Fruit fly (Drosophila melanogaster) whole organism, pupa: ENCODE measurements around the gene EMC2A.

Source experiments
- CG10348 ChIP-seq: fragments of 200-800 bp; sonication (Bioruptor generic); IDR thresholded peaks from 2 replicates; pipeline ENCODE4 v1.3.6; 2022; ENCODE audit warnings: missing biosample characterization, missing genetic modification characterization
- CG12605 ChIP-seq: fragments of 200-800 bp; sonication (Bioruptor generic); IDR thresholded peaks from 2 replicates; pipeline ENCODE4 v1.3.6; 2022; ENCODE audit warnings: missing biosample characterization, missing genetic modification characterization
- CG15710 ChIP-seq: fragments of 200-800 bp; sonication (Bioruptor generic); optimal IDR thresholded peaks from 2 replicates; lab custom pipeline; 2018; ENCODE audit warnings: missing biosample characterization, mild to moderate bottlenecking, missing genetic modification characterization, moderate library complexity
- CG17806 ChIP-seq: fragments of 200-800 bp; sonication (Bioruptor generic); optimal IDR thresholded peaks from 2 replicates; lab custom pipeline; 2018; ENCODE audit warnings: missing biosample characterization, mild to moderate bottlenecking, missing genetic modification characterization, moderate library complexity
- CG32121 ChIP-seq: fragments of 200-800 bp; sonication (Bioruptor generic); IDR thresholded peaks from 2 replicates; pipeline ENCODE4 v1.3.6; 2022; ENCODE audit warnings: missing biosample characterization, missing genetic modification characterization
- CG4496 ChIP-seq: fragments of 200-800 bp; sonication (Bioruptor generic); IDR thresholded peaks from 3 replicates; pipeline ENCODE4 v1.3.6; 2022; ENCODE audit warnings: missing biosample characterization, missing genetic modification characterization
- CG9948 ChIP-seq: fragments of 200-800 bp; sonication (Bioruptor generic); optimal IDR thresholded peaks from 2 replicates; lab custom pipeline; 2018; ENCODE audit warnings: missing biosample characterization, mild to moderate bottlenecking, missing genetic modification characterization, moderate library complexity
- D1 ChIP-seq: fragments of 200-800 bp; sonication (Bioruptor generic); optimal IDR thresholded peaks from 2 replicates; lab custom pipeline; 2018; ENCODE audit warnings: missing biosample characterization, mild to moderate bottlenecking, missing genetic modification characterization, moderate library complexity
- EcR ChIP-seq: fragments of 200-800 bp; sonication (Bioruptor generic); optimal IDR thresholded peaks from 3 replicates; lab custom pipeline; 2019; ENCODE audit warnings: missing biosample characterization, missing genetic modification characterization, mild to moderate bottlenecking, moderate library complexity, missing genetic modification reagents
- Pif1A ChIP-seq: fragments of 200-800 bp; sonication (Bioruptor generic); optimal IDR thresholded peaks from 3 replicates; lab custom pipeline; 2016; ENCODE audit warnings: missing biosample characterization, missing genetic modification characterization
- Snoo ChIP-seq: fragments of 200-800 bp; sonication (Bioruptor generic); optimal IDR thresholded peaks from 3 replicates; lab custom pipeline; 2017; ENCODE audit warnings: missing biosample characterization, mild to moderate bottlenecking, missing genetic modification characterization, inconsistent platforms
- gl ChIP-seq: fragments of 200-800 bp; sonication (Bioruptor generic); optimal IDR thresholded peaks from 2 replicates; lab custom pipeline; 2018; ENCODE audit warnings: missing biosample characterization, mild to moderate bottlenecking, missing genetic modification characterization

dm6 chr3R:16982108-16982707, 13.7 kb downstream of the EMC2A start, which contains the start of gene AhcyL2:
- TF ChIP-seq Snoo (tag; lab: Kevin White, UChicago), result no peak
- TF ChIP-seq Pif1A (GFP tag; lab: Kevin White, UChicago), result no peak
- peak; percentile 71 for TF ChIP-seq EcR (GFP tag; lab: Kevin White, UChicago)
- TF ChIP-seq CG17806, result no peak
- no peak for TF ChIP-seq gl (tag; lab: Kevin White, UChicago)
- no peak for TF ChIP-seq CG15710 (tag; lab: Kevin White, UChicago)
- TF ChIP-seq CG4496, result no peak
- no peak for TF ChIP-seq D1
- TF ChIP-seq CG32121, result no peak
- no peak for TF ChIP-seq CG10348
- no peak for TF ChIP-seq CG12605 (GFP tag; lab: Robert Waterston, UW)
- TF ChIP-seq CG9948 (tag; lab: Kevin White, UChicago), result no peak
